Worm (Caenorhabditis elegans): Measurements from ENCODE around the gene sra-36.

ce11 chrII:4566237-4566636 is 25.7 kb upstream of the sra-36 start:
- TF ChIP-seq ceh-82 (tag; optimal IDR thresholded peaks at IDR 0.05): no peak
- no peak for TF ChIP-seq fos-1 (tag; optimal IDR thresholded peaks at IDR 0.05)
- no peak for TF ChIP-seq nhr-11 (tag; optimal IDR thresholded peaks at IDR 0.05)
- TF ChIP-seq sptf-1 (tag; optimal IDR thresholded peaks at IDR 0.05): no peak
- TF ChIP-seq fkh-4 (tag; optimal IDR thresholded peaks at IDR 0.05; ENCODE audit: borderline replicate concordance): no peak
- no peak for TF ChIP-seq fkh-10 (GFP tag; optimal IDR thresholded peaks at IDR 0.05)
- TF ChIP-seq lin-39 (tag; optimal IDR thresholded peaks at IDR 0.05): no peak
- no peak for TF ChIP-seq mdl-1 (tag; optimal IDR thresholded peaks at IDR 0.05)
- no peak for TF ChIP-seq ama-1 (optimal IDR thresholded peaks at IDR 0.05)
- no peak for TF ChIP-seq ceh-88 (GFP tag; IDR thresholded peaks at IDR 0.05)
- no peak for TF ChIP-seq zag-1 (tag; optimal IDR thresholded peaks at IDR 0.05)
- TF ChIP-seq nhr-76 (tag; optimal IDR thresholded peaks at IDR 0.05): no peak
